Worm (Caenorhabditis elegans): Measurements from ENCODE around the gene nmy-3.
"Not testable (repeated sequence)": the region's sequence is repeated elsewhere in the genome, so short reads cannot be mapped to it uniquely, and the experiment has no call there.

The nmy-3 gene

ce11 chrIV:9308975-9309374 lies 34.7 kb downstream of the nmy-3 start, which contains the start of gene F49C12.6:
Gene F49C12.6 (minus strand): TSS chrIV:9309075.
- TF ChIP-seq mdl-1 (tag; optimal IDR thresholded peaks at IDR 0.05) (no peak), nfya-1 (tag; optimal IDR thresholded peaks at IDR 0.05; ENCODE audit: insufficient read depth) (no peak), nhr-237 (tag; optimal IDR thresholded peaks at IDR 0.05) (no peak), nhr-12 (tag; optimal IDR thresholded peaks at IDR 0.05) (no peak), eor-1 (tag; optimal IDR thresholded peaks at IDR 0.05) (no peak), egl-5 (tag; optimal IDR thresholded peaks at IDR 0.05) (no peak), egl-27 (tag; optimal IDR thresholded peaks at IDR 0.05) (no peak), lsy-12 (tag; optimal IDR thresholded peaks at IDR 0.05) (no peak), ZK546.5 (tag; optimal IDR thresholded peaks at IDR 0.05) (no peak), zag-1 (tag; optimal IDR thresholded peaks at IDR 0.05) (no peak), fkh-2 (tag; optimal IDR thresholded peaks at IDR 0.05) (no peak), nhr-43 (tag; optimal IDR thresholded peaks at IDR 0.05; ENCODE audit: poor library complexity, severe bottlenecking) (no peak), pha-4 (tag; optimal IDR thresholded peaks at IDR 0.05) (no peak), fkh-10 (GFP tag; optimal IDR thresholded peaks at IDR 0.05) (no peak), ztf-11 (tag; optimal IDR thresholded peaks at IDR 0.05) (no peak), tbx-2 (tag; optimal IDR thresholded peaks at IDR 0.05) (no peak), elt-2 (tag; optimal IDR thresholded peaks at IDR 0.05) (no peak), ceh-28 (tag; optimal IDR thresholded peaks at IDR 0.05) (no peak), nhr-25 (tag; optimal IDR thresholded peaks at IDR 0.05) (no peak), lin-15B (tag; optimal IDR thresholded peaks at IDR 0.05) (no peak)

ce11 chrIV:9310935-9311566 lies 36.8 kb downstream of the nmy-3 start:
- TF ChIP-seq elt-2 (tag; optimal IDR thresholded peaks at IDR 0.05) (peak; percentile 89), unc-39 (tag; optimal IDR thresholded peaks at IDR 0.05) (no peak), lin-15B (tag; optimal IDR thresholded peaks at IDR 0.05) (no peak), pha-4 (tag; optimal IDR thresholded peaks at IDR 0.05) (peak; percentile 3), snpc-4 (tag; optimal IDR thresholded peaks at IDR 0.05) (no peak), tbx-2 (tag; optimal IDR thresholded peaks at IDR 0.05) (no peak), R02D3.7 (tag; optimal IDR thresholded peaks at IDR 0.05) (no peak), unc-62 (GFP tag; optimal IDR thresholded peaks at IDR 0.05) (no peak), fkh-2 (tag; optimal IDR thresholded peaks at IDR 0.05) (no peak), pqm-1 (tag; optimal IDR thresholded peaks at IDR 0.05) (peak; percentile 73), ama-1 (optimal IDR thresholded peaks at IDR 0.05) (no peak), ceh-82 (tag; optimal IDR thresholded peaks at IDR 0.05) (no peak), jun-1 (tag; optimal IDR thresholded peaks at IDR 0.05) (peak; percentile 57), mdl-1 (tag; optimal IDR thresholded peaks at IDR 0.05) (no peak), aly-2 (tag; optimal IDR thresholded peaks at IDR 0.05) (no peak), egl-27 (tag; optimal IDR thresholded peaks at IDR 0.05) (no peak), nhr-28 (tag; optimal IDR thresholded peaks at IDR 0.05) (no peak), zag-1 (tag; optimal IDR thresholded peaks at IDR 0.05) (no peak), elt-3 (tag; optimal IDR thresholded peaks at IDR 0.05) (no peak), nhr-76 (tag; optimal IDR thresholded peaks at IDR 0.05) (no peak), nhr-237 (tag; optimal IDR thresholded peaks at IDR 0.05) (no peak), nhr-77 (tag; optimal IDR thresholded peaks at IDR 0.05) (no peak), lsy-12 (tag; optimal IDR thresholded peaks at IDR 0.05) (no peak), nhr-67 (tag; optimal IDR thresholded peaks at IDR 0.05) (no peak)

ce11 chrIV:9312827-9313226 lies 38.5 kb downstream of the nmy-3 start, which contains the start of gene F49C12.7:
Gene F49C12.7 (minus strand): TSS chrIV:9312927.
- TF ChIP-seq tbx-2 (tag; optimal IDR thresholded peaks at IDR 0.05); nhr-43 (tag; optimal IDR thresholded peaks at IDR 0.05; ENCODE audit: poor library complexity, severe bottlenecking); fos-1 (tag; optimal IDR thresholded peaks at IDR 0.05): not testable (repeated sequence)

- TF ChIP-seq nfya-1 (tag; optimal IDR thresholded peaks at IDR 0.05; ENCODE audit: insufficient read depth) (peak; percentile 56), sea-2 (GFP tag; optimal IDR thresholded peaks at IDR 0.05) (no peak), hmg-11 (tag; optimal IDR thresholded peaks at IDR 0.05) (peak; percentile 68), daf-12 (tag; optimal IDR thresholded peaks at IDR 0.05) (no peak), eor-1 (tag; optimal IDR thresholded peaks at IDR 0.05) (no peak), nhr-77 (tag; optimal IDR thresholded peaks at IDR 0.05) (no peak), mml-1 (tag; optimal IDR thresholded peaks at IDR 0.05) (no peak), ama-1 (optimal IDR thresholded peaks at IDR 0.05) (no peak), fkh-2 (tag; optimal IDR thresholded peaks at IDR 0.05) (no peak), egl-27 (tag; optimal IDR thresholded peaks at IDR 0.05) (no peak), mdl-1 (tag; optimal IDR thresholded peaks at IDR 0.05) (no peak), fkh-10 (GFP tag; optimal IDR thresholded peaks at IDR 0.05) (no peak), elt-2 (tag; optimal IDR thresholded peaks at IDR 0.05) (peak; percentile 24), zag-1 (tag; optimal IDR thresholded peaks at IDR 0.05) (no peak), nhr-28 (tag; optimal IDR thresholded peaks at IDR 0.05) (no peak), nhr-11 (tag; optimal IDR thresholded peaks at IDR 0.05) (no peak), ceh-9 (tag; optimal IDR thresholded peaks at IDR 0.05) (no peak), pha-4 (tag; optimal IDR thresholded peaks at IDR 0.05) (peak; percentile 52), nhr-23 (tag; optimal IDR thresholded peaks at IDR 0.05) (no peak), nhr-12 (tag; optimal IDR thresholded peaks at IDR 0.05) (no peak), elt-1 (tag; optimal IDR thresholded peaks at IDR 0.05) (no peak), snpc-4 (tag; optimal IDR thresholded peaks at IDR 0.05) (peak; percentile 47), nhr-43 (tag; optimal IDR thresholded peaks at IDR 0.05; ENCODE audit: poor library complexity, severe bottlenecking) (peak; percentile 8), nhr-237 (tag; optimal IDR thresholded peaks at IDR 0.05) (no peak), jun-1 (tag; optimal IDR thresholded peaks at IDR 0.05) (no peak)
These were observed 41.9 kb downstream of the nmy-3 start, which contains the start of the genes F49C12.9 and rpn-7 for ce11 chrIV:9316068-9316681. Gene F49C12.9 (minus strand): TSS chrIV:9316215. Gene rpn-7 (plus strand): TSS chrIV:9316631.
